Worm (Caenorhabditis elegans) whole organism, L1 larva: Measurements from ENCODE around the gene K02E10.7.

Experiments
- aly-2 ChIP-seq: fragments of 150-350 bp; optimal IDR thresholded peaks from 2 replicates; lab custom pipeline; 2014; ENCODE audit warnings: missing biosample characterization, missing genetic modification characterization
- ama-1 ChIP-seq: fragments of 150-350 bp; optimal IDR thresholded peaks from 2 replicates; lab custom pipeline; 2014
- ceh-8 ChIP-seq: fragments of 200-800 bp; sonication (Bioruptor generic); optimal IDR thresholded peaks from 2 replicates; lab custom pipeline; 2018; ENCODE audit warnings: mild to moderate bottlenecking, missing genetic modification characterization, moderate library complexity, missing compliant biosample characterization
- elt-3 ChIP-seq, 6 experiments: fragments of 150-350 bp in 1 of 6; sonication (generic microtip); optimal IDR thresholded peaks; 2 replicates each; lab custom pipeline; 2017 to 2018; ENCODE audit warnings: missing biosample characterization in 6 of 6, missing genetic modification characterization in 6 of 6, inconsistent platforms in 1 of 6
- ets-5 ChIP-seq: fragments of 200-800 bp; sonication (Bioruptor generic); IDR thresholded peaks from 2 replicates; pipeline ENCODE4 v1.3.6; 2022; ENCODE audit warnings: missing genetic modification characterization, missing compliant biosample characterization
- fos-1 ChIP-seq: fragments of 150-350 bp; optimal IDR thresholded peaks from 2 replicates; lab custom pipeline; 2014; ENCODE audit warnings: missing biosample characterization, missing genetic modification characterization
- nhr-28 ChIP-seq: fragments of 150-350 bp; optimal IDR thresholded peaks from 2 replicates; lab custom pipeline; 2014; ENCODE audit warnings: missing biosample characterization, missing genetic modification characterization
- nhr-76 ChIP-seq: sonication (generic microtip); optimal IDR thresholded peaks from 2 replicates; lab custom pipeline; 2017; ENCODE audit warnings: missing biosample characterization, missing genetic modification characterization
- pqm-1 ChIP-seq: sonication (generic microtip); optimal IDR thresholded peaks from 3 replicates; lab custom pipeline; 2017; ENCODE audit warnings: missing biosample characterization, missing genetic modification characterization
- xbp-1 ChIP-seq: sonication (generic microtip); optimal IDR thresholded peaks from 2 replicates; lab custom pipeline; 2016; ENCODE audit warnings: missing genetic modification characterization, missing compliant biosample characterization
- zag-1 ChIP-seq: fragments of 150-350 bp; optimal IDR thresholded peaks from 2 replicates; lab custom pipeline; 2014; ENCODE audit warnings: missing biosample characterization, missing genetic modification characterization

- no peak for TF ChIP-seq aly-2 (tag; lab: Kevin White, UChicago)
- no peak for TF ChIP-seq nhr-76
- TF ChIP-seq nhr-28 (tag; lab: Kevin White, UChicago): no peak
- no peak for TF ChIP-seq pqm-1
- no peak for TF ChIP-seq zag-1 (tag; lab: Kevin White, UChicago)
- no peak for TF ChIP-seq ceh-8 (GFP tag; lab: Kevin White, UChicago)
- TF ChIP-seq ama-1 (lab: Kevin White, UChicago): no peak
- TF ChIP-seq ets-5 (GFP tag; lab: Robert Waterston, UW): no peak
- TF ChIP-seq fos-1 (tag; lab: Kevin White, UChicago): no peak
- no peak for TF ChIP-seq elt-3 (tag; optimal IDR thresholded peaks at IDR 0.05; lab: Kevin White, UChicago)
- TF ChIP-seq xbp-1: no peak
Measured at ce11 chrX:2551450-2551849, 43.1 kb upstream of the K02E10.7 start.
